Worm (Caenorhabditis elegans): ENCODE measurements around the gene C01C4.3.

ce11 chrX:3756238-3756637 lies 59.5 kb downstream of the C01C4.3 start:
- TF ChIP-seq mab-9 (GFP tag; IDR thresholded peaks at IDR 0.05) (no peak), aly-2 (tag; optimal IDR thresholded peaks at IDR 0.05) (no peak), alr-1 (tag; optimal IDR thresholded peaks at IDR 0.05; ENCODE audit: borderline replicate concordance) (no peak), pqm-1 (tag; optimal IDR thresholded peaks at IDR 0.05) (no peak), nhr-71 (tag; optimal IDR thresholded peaks at IDR 0.05) (no peak), ceh-82 (tag; optimal IDR thresholded peaks at IDR 0.05) (no peak), jun-1 (tag; optimal IDR thresholded peaks at IDR 0.05) (no peak), lin-13 (GFP tag; optimal IDR thresholded peaks at IDR 0.05) (no peak), irx-1 (tag; optimal IDR thresholded peaks at IDR 0.05) (no peak), skn-1 (tag; optimal IDR thresholded peaks at IDR 0.05) (no peak), Y116A8C.19 (tag; optimal IDR thresholded peaks at IDR 0.05; ENCODE audit: borderline replicate concordance) (no peak), nhr-77 (tag; optimal IDR thresholded peaks at IDR 0.05) (no peak)
